Worm (Caenorhabditis elegans) whole organism, L2 larva: Measurements from ENCODE around the gene srt-49.

Experiments used
- F13H6.1 ChIP-seq: sonication (generic microtip); optimal IDR thresholded peaks from 2 replicates; lab custom pipeline; 2016; ENCODE audit warnings: missing genetic modification characterization, missing compliant biosample characterization
- Y55F3AM.14 ChIP-seq: fragments of 200-800 bp; sonication (Bioruptor generic); optimal IDR thresholded peaks from 2 replicates; lab custom pipeline; 2018; ENCODE audit warnings: mild to moderate bottlenecking, missing genetic modification characterization, missing compliant biosample characterization
- ZK546.5 ChIP-seq: sonication (generic microtip); optimal IDR thresholded peaks from 2 replicates; lab custom pipeline; 2017; ENCODE audit warnings: missing biosample characterization, missing genetic modification characterization
- alr-1 ChIP-seq: fragments of 150-350 bp; optimal IDR thresholded peaks from 2 replicates; lab custom pipeline; 2014; ENCODE audit warnings: missing biosample characterization, missing genetic modification characterization
- aly-2 ChIP-seq: fragments of 150-350 bp; optimal IDR thresholded peaks from 2 replicates; lab custom pipeline; 2014; ENCODE audit warnings: missing biosample characterization, missing genetic modification characterization
- egl-27 ChIP-seq: sonication (generic microtip); optimal IDR thresholded peaks from 3 replicates; lab custom pipeline; 2017; ENCODE audit warnings: missing biosample characterization, missing genetic modification reagents, missing genetic modification characterization
- elt-1 ChIP-seq: fragments of 150-350 bp; optimal IDR thresholded peaks from 2 replicates; lab custom pipeline; 2014; ENCODE audit warnings: missing biosample characterization, missing genetic modification characterization
- gmeb-1 ChIP-seq: fragments of 150-350 bp; optimal IDR thresholded peaks from 2 replicates; lab custom pipeline; 2014; ENCODE audit warnings: missing biosample characterization, missing genetic modification characterization
- lin-11 ChIP-seq: fragments of 150-350 bp; sonication (generic microtip); optimal IDR thresholded peaks from 2 replicates; lab custom pipeline; 2014; ENCODE audit warnings: missing biosample characterization, missing genetic modification characterization, inconsistent platforms, mixed read lengths
- lsy-2 ChIP-seq, 2 experiments: fragments of 150-350 bp in 1 of 2; sonication (generic microtip) in 1 of 2; optimal IDR thresholded peaks; 2 replicates each; lab custom pipeline; 2014 to 2017; ENCODE audit warnings: missing biosample characterization in 2 of 2, missing genetic modification characterization in 2 of 2
- mdl-1 ChIP-seq, 2 experiments: fragments of 150-350 bp in 1 of 2; sonication (generic microtip) in 1 of 2; optimal IDR thresholded peaks; 2 replicates each; lab custom pipeline; 2017; ENCODE audit warnings: missing biosample characterization in 2 of 2, missing genetic modification characterization in 2 of 2
- nhr-129 ChIP-seq: fragments of 150-350 bp; optimal IDR thresholded peaks from 2 replicates; lab custom pipeline; 2014; ENCODE audit warnings: missing biosample characterization, missing genetic modification characterization
- nhr-21 ChIP-seq: fragments of 150-350 bp; optimal IDR thresholded peaks from 2 replicates; lab custom pipeline; 2014; ENCODE audit warnings: missing biosample characterization, missing genetic modification characterization
- nhr-25 ChIP-seq: fragments of 150-350 bp; sonication (generic microtip); optimal IDR thresholded peaks from 3 replicates; lab custom pipeline; 2014; ENCODE audit warnings: missing biosample characterization, missing genetic modification characterization
- peb-1 ChIP-seq: fragments of 150-350 bp; optimal IDR thresholded peaks from 2 replicates; lab custom pipeline; 2014; ENCODE audit warnings: missing biosample characterization, missing genetic modification characterization

The srt-49 gene

ce11 chrIV:15051045-15051444, 47.1 kb downstream of the srt-49 start:
- TF ChIP-seq nhr-25 (tag; lab: Kevin White, UChicago) (no peak), elt-1 (no peak), ZK546.5 (tag; lab: Kevin White, UChicago) (no peak), alr-1 (tag; lab: Kevin White, UChicago) (no peak), peb-1 (no peak), lsy-2 (tag; optimal IDR thresholded peaks at IDR 0.05; lab: Kevin White, UChicago) (no peak), nhr-21 (tag; lab: Kevin White, UChicago) (no peak), egl-27 (no peak), mdl-1 (tag; optimal IDR thresholded peaks at IDR 0.05; lab: Kevin White, UChicago) (no peak), gmeb-1 (tag; lab: Kevin White, UChicago) (no peak), Y55F3AM.14 (GFP tag; lab: Kevin White, UChicago) (no peak)

- TF ChIP-seq Y55F3AM.14 (GFP tag; lab: Kevin White, UChicago) (no peak), aly-2 (tag; lab: Kevin White, UChicago) (peak; percentile 32), nhr-129 (peak; percentile 36)
These were observed 48.7 kb downstream of the srt-49 start for ce11 chrIV:15049288-15050094.

DNA sequence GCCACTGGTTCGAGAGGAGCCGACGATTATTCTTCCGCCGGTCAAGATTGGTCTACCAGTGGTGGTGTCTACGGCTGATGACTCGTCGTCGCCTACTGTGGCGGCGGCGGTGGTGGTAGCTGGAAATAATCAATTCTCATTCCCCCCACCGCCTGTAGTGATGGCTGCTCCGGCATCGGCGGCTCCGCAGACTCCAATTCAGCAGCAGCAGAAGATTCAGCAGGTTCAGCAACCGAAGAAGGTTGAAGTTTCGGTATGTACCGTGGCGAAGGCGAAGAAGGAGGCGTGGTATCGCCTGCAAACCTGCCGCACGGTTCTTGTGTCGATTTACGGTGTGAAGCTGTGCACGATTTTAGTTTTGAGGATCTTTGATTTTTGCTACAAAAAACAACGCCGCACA, 52.0 kb downstream of the srt-49 start:
- TF ChIP-seq F13H6.1 (tag; lab: Kevin White, UChicago) (no peak), gmeb-1 (tag; lab: Kevin White, UChicago) (no peak), lin-11 (no peak)
